Worm (Caenorhabditis elegans): ENCODE results near the gene K03B8.14.
"Not testable (repeated sequence)": the region's sequence is repeated elsewhere in the genome, so short reads cannot be mapped to it uniquely, and the experiment has no call there.

- not testable (repeated sequence) for TF ChIP-seq rnt-1 (tag; optimal IDR thresholded peaks at IDR 0.05); unc-62 (GFP tag; optimal IDR thresholded peaks at IDR 0.05); unc-86 (tag; optimal IDR thresholded peaks at IDR 0.05); snpc-4 (tag; optimal IDR thresholded peaks at IDR 0.05); lsy-2 (tag; optimal IDR thresholded peaks at IDR 0.05)
Measured at ce11 chrV:11396134-11396533, 5.8 kb downstream of the K03B8.14 start, which contains the start of gene nas-18.
